Fruit fly (Drosophila melanogaster) whole organism, prepupa: ENCODE measurements around the gene Cyp9f2.

Experiments
- CG11762 ChIP-seq: fragments of 200-800 bp; sonication (Bioruptor generic); optimal IDR thresholded peaks from 3 replicates; lab custom pipeline; 2016; ENCODE audit warnings: missing biosample characterization, missing genetic modification characterization; ENCODE audit not compliant: insufficient read depth
- CG16779 ChIP-seq: fragments of 200-800 bp; sonication (Bioruptor generic); optimal IDR thresholded peaks from 3 replicates; lab custom pipeline; 2017; ENCODE audit warnings: missing biosample characterization, mild to moderate bottlenecking, missing genetic modification characterization
- CG32006 ChIP-seq: fragments of 200-800 bp; sonication (Bioruptor generic); optimal IDR thresholded peaks from 3 replicates; lab custom pipeline; 2017; ENCODE audit warnings: missing biosample characterization, mild to moderate bottlenecking, missing genetic modification characterization
- CG34406 ChIP-seq: fragments of 200-800 bp; sonication (Bioruptor generic); optimal IDR thresholded peaks from 3 replicates; lab custom pipeline; 2016; ENCODE audit warnings: missing biosample characterization, missing genetic modification characterization
- CG3919 ChIP-seq: fragments of 200-800 bp; sonication (Bioruptor generic); optimal IDR thresholded peaks from 3 replicates; lab custom pipeline; 2016; ENCODE audit warnings: missing biosample characterization, missing genetic modification characterization
- Hr39 ChIP-seq: fragments of 200-800 bp; sonication (Bioruptor generic); optimal IDR thresholded peaks from 2 replicates; lab custom pipeline; 2016; ENCODE audit warnings: missing biosample characterization, missing genetic modification characterization
- Met ChIP-seq: fragments of 200-800 bp; sonication (Bioruptor generic); optimal IDR thresholded peaks from 3 replicates; lab custom pipeline; 2016; ENCODE audit warnings: missing biosample characterization, missing genetic modification characterization
- Sox102F ChIP-seq: fragments of 200-800 bp; sonication (Bioruptor generic); optimal IDR thresholded peaks from 2 replicates; lab custom pipeline; 2016; ENCODE audit warnings: missing biosample characterization, mild to moderate bottlenecking, missing genetic modification characterization
- achi ChIP-seq: fragments of 200-800 bp; sonication (Bioruptor generic); optimal IDR thresholded peaks from 3 replicates; lab custom pipeline; 2016; ENCODE audit warnings: missing biosample characterization, missing genetic modification characterization
- dsx ChIP-seq: fragments of 200-800 bp; optimal IDR thresholded peaks from 3 replicates; lab custom pipeline; 2019; ENCODE audit warnings: missing biosample characterization, mild to moderate bottlenecking, missing genetic modification characterization, moderate library complexity; ENCODE audit not compliant: poor library complexity, severe bottlenecking
- fd59A ChIP-seq: fragments of 200-800 bp; sonication (Bioruptor generic); optimal IDR thresholded peaks from 2 replicates; lab custom pipeline; 2017; ENCODE audit warnings: missing biosample characterization, mild to moderate bottlenecking, missing genetic modification characterization, missing genetic modification reagents
- net ChIP-seq: fragments of 200-800 bp; sonication (Bioruptor generic); optimal IDR thresholded peaks from 3 replicates; lab custom pipeline; 2016; ENCODE audit warnings: missing biosample characterization, missing genetic modification characterization

dm6 chr3R:12365887-12366286, 39.9 kb downstream of the Cyp9f2 start:
- TF ChIP-seq CG32006 (GFP tag; lab: Kevin White, UChicago) (no peak), Sox102F (GFP tag; lab: Kevin White, UChicago) (no peak), dsx (no peak), CG16779 (tag; lab: Kevin White, UChicago) (no peak), CG3919 (GFP tag; lab: Kevin White, UChicago) (no peak), achi (GFP tag; lab: Kevin White, UChicago) (no peak), Met (no peak), net (GFP tag; lab: Kevin White, UChicago) (no peak), CG34406 (GFP tag; lab: Kevin White, UChicago) (no peak), CG11762 (GFP tag; lab: Kevin White, UChicago) (no peak), Hr39 (no peak), fd59A (no peak)
